Worm (Caenorhabditis elegans) whole organism, L4 larva: ENCODE measurements around the gene F19F10.14.

ENCODE experiments used
- D1046.2 ChIP-seq: fragments of 200-800 bp; sonication (Bioruptor generic); IDR thresholded peaks from 2 replicates; pipeline ENCODE4 v1.3.6; 2022; ENCODE audit warnings: missing genetic modification characterization, missing compliant biosample characterization
- F49E8.2 ChIP-seq: sonication (generic microtip); optimal IDR thresholded peaks from 2 replicates; lab custom pipeline; 2016; ENCODE audit warnings: missing compliant biosample characterization, mild to moderate bottlenecking, missing genetic modification characterization, borderline replicate concordance
- Y48G9A.11 ChIP-seq: fragments of 200-800 bp; sonication (Bioruptor generic); IDR thresholded peaks from 2 replicates; pipeline ENCODE4 v1.3.6; 2022; ENCODE audit warnings: missing genetic modification reagents, missing genetic modification characterization, missing compliant biosample characterization
- Y75B8A.6 ChIP-seq: fragments of 200-800 bp; sonication (Bioruptor generic); IDR thresholded peaks from 2 replicates; pipeline ENCODE4 v1.3.6; 2022; ENCODE audit warnings: missing genetic modification reagents, missing genetic modification characterization, missing compliant biosample characterization
- ZK337.2 ChIP-seq: fragments of 200-800 bp; sonication (Bioruptor generic); IDR thresholded peaks from 2 replicates; pipeline ENCODE4 v1.3.6; 2022; ENCODE audit warnings: missing genetic modification reagents, missing genetic modification characterization, missing compliant biosample characterization
- ZK546.5 ChIP-seq, 2 experiments: sonication (generic microtip); optimal IDR thresholded peaks; 2 replicates each; lab custom pipeline; 2017; ENCODE audit warnings: missing biosample characterization in 2 of 2, missing genetic modification characterization in 2 of 2
- aha-1 ChIP-seq: fragments of 150-350 bp; peaks from one replicate; lab custom pipeline; 2014; ENCODE audit warnings: missing biosample characterization, missing genetic modification characterization
- aly-2 ChIP-seq: sonication (generic microtip); optimal IDR thresholded peaks from 2 replicates; lab custom pipeline; 2018; ENCODE audit warnings: missing biosample characterization, missing genetic modification characterization
- ama-1 ChIP-seq: fragments of 150-350 bp; optimal IDR thresholded peaks from 2 replicates; lab custom pipeline; 2014; ENCODE audit warnings: inconsistent platforms, mixed read lengths
- arid-1 ChIP-seq: fragments of 200-800 bp; sonication (Bioruptor generic); conservative IDR thresholded peaks from 2 replicates; pipeline ENCODE4 v1.3.6; 2022; ENCODE audit warnings: missing genetic modification reagents, missing genetic modification characterization, missing compliant biosample characterization
- ceh-20 ChIP-seq: fragments of 200-800 bp; sonication (Bioruptor generic); IDR thresholded peaks from 2 replicates; pipeline ENCODE4 v1.3.6; 2022; ENCODE audit warnings: missing genetic modification reagents, missing genetic modification characterization, missing compliant biosample characterization
- ceh-28 ChIP-seq: fragments of 150-350 bp; optimal IDR thresholded peaks from 2 replicates; lab custom pipeline; 2014; ENCODE audit warnings: missing biosample characterization, missing genetic modification reagents, missing genetic modification characterization
- ceh-32 ChIP-seq: sonication (generic microtip); optimal IDR thresholded peaks from 2 replicates; lab custom pipeline; 2016; ENCODE audit warnings: mild to moderate bottlenecking, missing genetic modification characterization, missing compliant biosample characterization; ENCODE audit not compliant: poor library complexity
- ceh-44 ChIP-seq: fragments of 200-800 bp; sonication (Bioruptor generic); IDR thresholded peaks from 2 replicates; pipeline ENCODE4 v1.3.6; 2022; ENCODE audit warnings: missing genetic modification reagents, missing genetic modification characterization, missing compliant biosample characterization
- ceh-62 ChIP-seq: sonication (generic microtip); optimal IDR thresholded peaks from 2 replicates; lab custom pipeline; 2017; ENCODE audit warnings: missing biosample characterization, missing genetic modification characterization
- ceh-82 ChIP-seq: sonication (generic microtip); optimal IDR thresholded peaks from 2 replicates; lab custom pipeline; 2017; ENCODE audit warnings: missing biosample characterization, missing genetic modification characterization
- ces-1 ChIP-seq: fragments of 150-350 bp; sonication (generic microtip); optimal IDR thresholded peaks from 4 replicates; lab custom pipeline; 2014; ENCODE audit warnings: missing biosample characterization, missing genetic modification reagents, missing genetic modification characterization
- ctbp-1 ChIP-seq: fragments of 200-800 bp; sonication (Bioruptor generic); IDR thresholded peaks from 2 replicates; pipeline ENCODE4 v1.3.6; 2022; ENCODE audit warnings: missing genetic modification reagents, missing genetic modification characterization, missing compliant biosample characterization
- daf-16 ChIP-seq, 3 experiments: sonication (generic microtip); optimal IDR thresholded peaks; 2 replicates each; lab custom pipeline; 2016 to 2017; ENCODE audit warnings: missing genetic modification characterization in 3 of 3, missing genetic modification reagents in 3 of 3, mild to moderate bottlenecking in 2 of 3, missing compliant biosample characterization in 2 of 3, missing biosample characterization in 1 of 3, moderate library complexity in 1 of 3
- dmd-6 ChIP-seq: fragments of 200-800 bp; sonication (Bioruptor generic); IDR thresholded peaks from 2 replicates; pipeline ENCODE4 v1.3.6; 2022; ENCODE audit warnings: missing genetic modification reagents, missing genetic modification characterization, missing compliant biosample characterization
- dmd-9 ChIP-seq: fragments of 200-800 bp; sonication (Bioruptor generic); IDR thresholded peaks from 2 replicates; pipeline ENCODE4 v1.3.6; 2022; ENCODE audit warnings: missing genetic modification reagents, missing genetic modification characterization, missing compliant biosample characterization
- dpl-1 ChIP-seq: fragments of 150-350 bp; optimal IDR thresholded peaks from 2 replicates; lab custom pipeline; 2014; ENCODE audit warnings: missing biosample characterization, missing genetic modification reagents, missing genetic modification characterization
- duxl-1 ChIP-seq: sonication (generic microtip); optimal IDR thresholded peaks from 2 replicates; lab custom pipeline; 2016; ENCODE audit warnings: mild to moderate bottlenecking, missing genetic modification characterization, moderate library complexity, missing compliant biosample characterization; ENCODE audit not compliant: poor library complexity
- dve-1 ChIP-seq: sonication (generic microtip); optimal IDR thresholded peaks from 2 replicates; lab custom pipeline; 2017; ENCODE audit warnings: antibody characterized with exemption, mild to moderate bottlenecking, missing genetic modification characterization, missing compliant biosample characterization; ENCODE audit not compliant: insufficient read depth
- gei-8 ChIP-seq: fragments of 200-800 bp; sonication (Bioruptor generic); optimal IDR thresholded peaks from 2 replicates; lab custom pipeline; 2018; ENCODE audit warnings: mild to moderate bottlenecking, missing genetic modification characterization, missing compliant biosample characterization
- hlh-30 ChIP-seq: sonication (generic microtip); optimal IDR thresholded peaks from 2 replicates; lab custom pipeline; 2017; ENCODE audit warnings: antibody characterized with exemption, mild to moderate bottlenecking, missing genetic modification characterization, missing compliant biosample characterization; ENCODE audit not compliant: insufficient read depth
- lim-7 ChIP-seq: fragments of 200-800 bp; sonication (Bioruptor generic); IDR thresholded peaks from 2 replicates; pipeline ENCODE4 v1.3.6; 2022; ENCODE audit warnings: missing genetic modification characterization, missing compliant biosample characterization
- lin-15B ChIP-seq: fragments of 150-350 bp; sonication (generic microtip); optimal IDR thresholded peaks from 3 replicates; lab custom pipeline; 2014; ENCODE audit warnings: missing biosample characterization, missing genetic modification characterization
- lin-29 ChIP-seq: fragments of 200-800 bp; sonication (Bioruptor generic); IDR thresholded peaks from 2 replicates; pipeline ENCODE4 v1.3.6; 2022; ENCODE audit warnings: missing genetic modification reagents, missing genetic modification characterization, missing compliant biosample characterization
- lin-38 ChIP-seq: fragments of 200-800 bp; sonication (Bioruptor generic); IDR thresholded peaks from 2 replicates; pipeline ENCODE4 v1.3.6; 2022; ENCODE audit warnings: missing genetic modification reagents, missing genetic modification characterization, missing compliant biosample characterization
- lsy-2 ChIP-seq, 2 experiments: fragments of 150-350 bp in 1 of 2; sonication (generic microtip) in 1 of 2; optimal IDR thresholded peaks; 2 replicates each; lab custom pipeline; 2014 to 2017; ENCODE audit warnings: missing biosample characterization in 2 of 2, missing genetic modification characterization in 2 of 2
- madf-5 ChIP-seq, 2 experiments: fragments of 200-800 bp; sonication (Bioruptor generic); IDR thresholded peaks; 2 replicates each; pipeline ENCODE4 v1.3.6; 2022; ENCODE audit warnings: missing compliant biosample characterization in 2 of 2, missing genetic modification characterization in 2 of 2
- mep-1 ChIP-seq: fragments of 150-350 bp; sonication (generic microtip); optimal IDR thresholded peaks from 3 replicates; lab custom pipeline; 2014; ENCODE audit warnings: missing biosample characterization, missing genetic modification characterization
- mes-2 ChIP-seq: sonication (generic microtip); optimal IDR thresholded peaks from 2 replicates; lab custom pipeline; 2016; ENCODE audit warnings: missing genotype, mild to moderate bottlenecking, missing genetic modification characterization, missing compliant biosample characterization; ENCODE audit not compliant: poor library complexity, severe bottlenecking
- nhr-10 ChIP-seq: fragments of 150-350 bp; optimal IDR thresholded peaks from 2 replicates; lab custom pipeline; 2014; ENCODE audit warnings: missing biosample characterization, missing genetic modification characterization
- nhr-102 ChIP-seq: sonication (generic microtip); optimal IDR thresholded peaks from 2 replicates; lab custom pipeline; 2016; ENCODE audit warnings: mild to moderate bottlenecking, missing genetic modification characterization, moderate library complexity, missing compliant biosample characterization
- nhr-28 ChIP-seq: fragments of 150-350 bp; optimal IDR thresholded peaks from 2 replicates; lab custom pipeline; 2014; ENCODE audit warnings: missing biosample characterization, missing genetic modification characterization
- nhr-42 ChIP-seq: fragments of 200-800 bp; sonication (Bioruptor generic); IDR thresholded peaks from 2 replicates; pipeline ENCODE4 v1.3.6; 2022; ENCODE audit warnings: missing genetic modification characterization, missing compliant biosample characterization
- nhr-48 ChIP-seq: sonication (generic microtip); optimal IDR thresholded peaks from 2 replicates; lab custom pipeline; 2016; ENCODE audit warnings: mild to moderate bottlenecking, missing genetic modification characterization, missing compliant biosample characterization
- nhr-77 ChIP-seq: fragments of 150-350 bp; optimal IDR thresholded peaks from 2 replicates; lab custom pipeline; 2014; ENCODE audit warnings: missing biosample characterization, missing genetic modification characterization
- pqm-1 ChIP-seq: sonication (generic microtip); optimal IDR thresholded peaks from 2 replicates; lab custom pipeline; 2017; ENCODE audit warnings: missing biosample characterization, missing genetic modification characterization
- rbr-2 ChIP-seq: sonication (generic microtip); optimal IDR thresholded peaks from 2 replicates; lab custom pipeline; 2016; ENCODE audit warnings: missing genotype, missing genetic modification characterization, missing compliant biosample characterization
- saeg-2 ChIP-seq: fragments of 200-800 bp; sonication (Bioruptor generic); IDR thresholded peaks from 2 replicates; pipeline ENCODE4 v1.3.6; 2022; ENCODE audit warnings: missing genetic modification reagents, missing genetic modification characterization, missing compliant biosample characterization
- snpc-1.2 ChIP-seq: fragments of 200-800 bp; sonication (Bioruptor generic); IDR thresholded peaks from 2 replicates; pipeline ENCODE4 v1.3.6; 2022; ENCODE audit warnings: missing genetic modification reagents, missing genetic modification characterization, missing compliant biosample characterization
- snpc-4 ChIP-seq: fragments of 150-350 bp; optimal IDR thresholded peaks from 2 replicates; lab custom pipeline; 2014; ENCODE audit warnings: missing biosample characterization, missing genetic modification characterization
- unc-62 ChIP-seq, 3 experiments: fragments of 150-350 bp in 1 of 3; sonication (generic microtip); optimal IDR thresholded peaks in 2 of 3; peaks in 1 of 3; 1 replicate in 1 of 3; 2 replicates in 2 of 3; lab custom pipeline; 2014 to 2017; ENCODE audit warnings: missing biosample characterization in 3 of 3, missing genetic modification characterization in 3 of 3, missing genetic modification reagents in 3 of 3, missing genotype in 1 of 3
- zfp-2 ChIP-seq: sonication (generic microtip); optimal IDR thresholded peaks from 2 replicates; lab custom pipeline; 2016; ENCODE audit warnings: mild to moderate bottlenecking, missing genetic modification characterization, missing compliant biosample characterization

The F19F10.14 gene

DNA sequence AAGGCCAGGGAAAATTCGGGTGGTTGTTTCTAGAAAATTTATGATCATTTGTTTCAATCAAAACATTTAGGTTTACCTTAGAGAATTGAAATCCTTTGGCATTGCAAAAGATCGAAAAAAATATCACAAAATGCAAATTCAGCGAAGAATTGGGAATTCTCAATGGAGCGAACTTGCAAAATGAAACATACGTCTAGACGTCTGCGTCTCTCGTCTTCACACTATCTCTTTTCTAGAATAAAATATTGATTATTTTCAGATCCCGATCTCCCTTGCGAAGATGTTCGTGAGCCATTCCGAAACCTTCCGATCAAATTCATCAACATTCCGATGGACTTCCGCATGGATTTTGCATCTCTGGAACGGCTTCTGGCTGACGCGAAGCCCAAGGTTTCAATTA is 9.5 kb upstream of the F19F10.14 start, which contains the start of gene ets-6:
ets-6 (minus strand) TSS at position 169 of the 400 bp plus-strand sequence.
- TF ChIP-seq mep-1 (tag; lab: Kevin White, UChicago) (peak; percentile 52), nhr-28 (tag; lab: Kevin White, UChicago) (no peak), aha-1 (tag; lab: Kevin White, UChicago) (peak; percentile 2), mes-2 (peak; percentile 67), lsy-2 (tag; optimal IDR thresholded peaks at IDR 0.05; lab: Kevin White, UChicago) (peak in 1 of 2 experiments; percentile 77), dpl-1 (GFP tag; lab: Kevin White, UChicago) (peak; percentile 36), aly-2 (tag; lab: Kevin White, UChicago) (no peak), saeg-2 (GFP tag; lab: Robert Waterston, UW) (no peak), ZK337.2 (no peak), lin-29 (no peak), ceh-44 (peak; percentile 38; the same call in 1 of the 2 replicates), ceh-20 (no peak), rbr-2 (peak; percentile 41), nhr-42 (GFP tag; lab: Robert Waterston, UW) (no peak), ceh-28 (tag; lab: Kevin White, UChicago) (peak; percentile 45), lin-38 (GFP tag; lab: Robert Waterston, UW) (peak; percentile 96), dve-1 (tag; lab: Kevin White, UChicago) (peak; percentile 20), unc-62 (GFP tag; optimal IDR thresholded peaks at IDR 0.05 in 1 of 2; lab: Kevin White, UChicago) (peak in 1 of 2 experiments; percentile 65), unc-62 (tag; optimal IDR thresholded peaks at IDR 0.05; lab: Kevin White, UChicago) (no peak)

DNA sequence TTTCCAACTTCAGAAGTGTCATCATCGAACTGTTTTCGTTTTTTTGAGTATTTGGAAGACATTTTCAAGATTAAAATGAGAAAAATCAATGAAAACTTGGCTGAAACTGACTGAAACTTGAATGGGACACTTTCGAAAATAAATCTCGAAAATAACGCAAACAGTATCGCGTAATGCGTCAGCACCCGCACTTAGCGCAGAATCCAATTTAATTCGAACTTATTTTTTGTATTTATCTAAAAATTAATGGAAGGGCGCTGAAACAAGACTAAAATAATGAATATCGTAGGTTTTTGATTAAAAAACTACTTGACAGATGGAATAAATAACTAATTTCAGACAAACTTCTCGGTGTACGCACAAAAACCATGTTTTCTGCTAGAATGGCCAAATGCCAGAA is 4.7 kb upstream of the F19F10.14 start, which contains the start of the genes snu-66 and ints-9:
snu-66 (minus strand) TSS at position 108 of the 400 bp plus-strand sequence.
ints-9 (plus strand) TSS at position 240 of the 400 bp plus-strand sequence.
- TF ChIP-seq lin-15B = no peak
- TF ChIP-seq dmd-6 (GFP tag; lab: Robert Waterston, UW) = 0 out of 2 replicates have a peak, but pooled peaks have one; percentile 21
- peak; percentile 16 for TF ChIP-seq nhr-102 (tag; lab: Kevin White, UChicago)
- no peak for TF ChIP-seq pqm-1 (tag; lab: Kevin White, UChicago)
- no peak for TF ChIP-seq nhr-42 (GFP tag; lab: Robert Waterston, UW)
- no peak for TF ChIP-seq lin-29
- TF ChIP-seq madf-5 (GFP tag; IDR thresholded peaks at IDR 0.05; lab: Robert Waterston, UW) = no peak
- TF ChIP-seq lim-7 (GFP tag; lab: Robert Waterston, UW) = no peak
- TF ChIP-seq gei-8 = no peak
- TF ChIP-seq nhr-48 (tag; lab: Kevin White, UChicago) = peak; percentile 8
- peak; percentile 81 for TF ChIP-seq mes-2
- no peak for TF ChIP-seq ceh-32 (tag; lab: Kevin White, UChicago)
- TF ChIP-seq zfp-2 (tag; lab: Kevin White, UChicago) = no peak
- no peak for TF ChIP-seq nhr-77 (tag; lab: Kevin White, UChicago)
- no peak for TF ChIP-seq ctbp-1 (GFP tag; lab: Robert Waterston, UW)
- no peak for TF ChIP-seq ama-1 (lab: Kevin White, UChicago)
- peak; percentile 85 for TF ChIP-seq lin-38 (GFP tag; lab: Robert Waterston, UW)
- peak; percentile 52 for TF ChIP-seq dve-1 (tag; lab: Kevin White, UChicago)
- no peak for TF ChIP-seq ceh-28 (tag; lab: Kevin White, UChicago)
- no peak for TF ChIP-seq Y48G9A.11 (GFP tag; lab: Robert Waterston, UW)
- no peak for TF ChIP-seq ceh-44
- no peak for TF ChIP-seq duxl-1 (tag; lab: Kevin White, UChicago)
- TF ChIP-seq Y75B8A.6 = no peak
- no peak for TF ChIP-seq F49E8.2 (tag; lab: Kevin White, UChicago)
- no peak for TF ChIP-seq daf-16 (GFP tag; optimal IDR thresholded peaks at IDR 0.05; lab: Kevin White, UChicago)
- no peak for TF ChIP-seq daf-16 (tag; optimal IDR thresholded peaks at IDR 0.05; lab: Kevin White, UChicago)
- peak; percentile 55 for TF ChIP-seq rbr-2
- TF ChIP-seq ces-1 (GFP tag; lab: Kevin White, UChicago) = no peak
- TF ChIP-seq ceh-62 (tag; lab: Kevin White, UChicago) = no peak
- TF ChIP-seq D1046.2 (GFP tag; lab: Robert Waterston, UW) = no peak
- TF ChIP-seq aly-2 (tag; lab: Kevin White, UChicago) = no peak
- no peak for TF ChIP-seq nhr-10 (tag; lab: Kevin White, UChicago)
- TF ChIP-seq arid-1 = no peak
- TF ChIP-seq snpc-1.2 (GFP tag; lab: Robert Waterston, UW) = no peak
- TF ChIP-seq ZK546.5 (tag; optimal IDR thresholded peaks at IDR 0.05; lab: Kevin White, UChicago) = no peak
- 0 out of 2 replicates have a peak, but pooled peaks have one; percentile 48 for TF ChIP-seq dmd-9 (GFP tag; lab: Robert Waterston, UW)
- TF ChIP-seq mep-1 (tag; lab: Kevin White, UChicago) = peak; percentile 62
- TF ChIP-seq lsy-2 (tag; optimal IDR thresholded peaks at IDR 0.05; lab: Kevin White, UChicago) = peak in 1 of 2 experiments; percentile 86
- no peak for TF ChIP-seq hlh-30 (tag; lab: Kevin White, UChicago)
- TF ChIP-seq snpc-4 (tag; lab: Kevin White, UChicago) = no peak
- no peak for TF ChIP-seq ceh-82 (tag; lab: Kevin White, UChicago)
